Fruit fly (Drosophila melanogaster): ENCODE data around the gene pum.

Gene pum

DNA sequence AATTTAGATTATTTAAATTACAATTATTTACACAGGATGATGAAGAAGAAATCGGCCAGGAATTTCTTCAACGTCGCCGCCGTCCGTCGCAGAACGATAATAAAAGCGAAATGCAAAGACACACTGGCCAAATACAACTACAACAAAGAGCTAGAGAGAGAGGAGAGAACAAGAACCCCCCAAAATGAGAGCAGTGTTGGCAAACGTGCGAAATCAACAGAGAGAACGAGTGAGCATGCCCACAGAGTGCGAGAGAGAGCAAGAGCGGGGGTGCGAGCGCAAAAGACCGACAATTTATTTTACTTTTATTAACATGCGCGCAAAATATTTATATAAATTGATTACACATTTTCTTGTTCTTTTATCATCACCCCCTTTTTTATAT is 607 bp downstream of the pum start (continued):
- TF ChIP-seq Blimp-1 (GFP tag; optimal IDR thresholded peaks at IDR 0.05) (no peak), amos (GFP tag; IDR thresholded peaks at IDR 0.05; ENCODE audit: partially characterized antibody) (no peak), Tbp (GFP tag; optimal IDR thresholded peaks at IDR 0.05) (no peak), tll (GFP tag; optimal IDR thresholded peaks at IDR 0.05) (no peak), CG1024 (GFP tag; IDR thresholded peaks at IDR 0.05) (no peak), B-H1 (GFP tag; IDR thresholded peaks at IDR 0.05) (no peak), Mrtf (GFP tag; IDR thresholded peaks at IDR 0.05) (no peak), CG7372 (GFP tag; IDR thresholded peaks at IDR 0.05) (no peak), Optix (GFP tag; IDR thresholded peaks at IDR 0.05) (no peak), esg (GFP tag; conservative IDR thresholded peaks at IDR 0.05) (no peak), CG5245 (GFP tag; optimal IDR thresholded peaks at IDR 0.05) (no peak), Drgx (GFP tag; IDR thresholded peaks at IDR 0.05) (peak; percentile 50; the same call in 1 of the 2 replicates), org-1 (GFP tag; optimal IDR thresholded peaks at IDR 0.05) (no peak), CG10462 (GFP tag; optimal IDR thresholded peaks at IDR 0.05) (no peak), gem (tag; optimal IDR thresholded peaks at IDR 0.05) (no peak), pzg (GFP tag; optimal IDR thresholded peaks at IDR 0.05) (no peak), CG12299 (tag; optimal IDR thresholded peaks at IDR 0.05) (no peak), usp (GFP tag; optimal IDR thresholded peaks at IDR 0.05) (no peak), CG18619 (GFP tag; optimal IDR thresholded peaks at IDR 0.05) (no peak), stwl (tag; optimal IDR thresholded peaks at IDR 0.05) (peak; percentile 7), CG1792 (GFP tag; optimal IDR thresholded peaks at IDR 0.05) (no peak), CG9215 (GFP tag; IDR thresholded peaks at IDR 0.05) (no peak), knrl (GFP tag; IDR thresholded peaks at IDR 0.05; ENCODE audit: partially characterized antibody) (no peak), CG30020 (tag; optimal IDR thresholded peaks at IDR 0.05) (no peak), lab (GFP tag; optimal IDR thresholded peaks at IDR 0.05) (peak; percentile 60), Xbp1 (GFP tag; optimal IDR thresholded peaks at IDR 0.05) (no peak), HLH54F (GFP tag; optimal IDR thresholded peaks at IDR 0.05) (no peak), Spps (tag; optimal IDR thresholded peaks at IDR 0.05) (no peak), CG3163 (GFP tag; optimal IDR thresholded peaks at IDR 0.05) (no peak), bsh (GFP tag; optimal IDR thresholded peaks at IDR 0.05) (no peak), CG10147 (GFP tag; optimal IDR thresholded peaks at IDR 0.05) (no peak), mirr (GFP tag; optimal IDR thresholded peaks at IDR 0.05) (peak; percentile 34), CG9609 (GFP tag; optimal IDR thresholded peaks at IDR 0.05) (no peak), Hmr (GFP tag; optimal IDR thresholded peaks at IDR 0.05) (peak; percentile 59), klu (GFP tag; IDR thresholded peaks at IDR 0.05) (no peak), Hmx (GFP tag; optimal IDR thresholded peaks at IDR 0.05) (no peak)

DNA sequence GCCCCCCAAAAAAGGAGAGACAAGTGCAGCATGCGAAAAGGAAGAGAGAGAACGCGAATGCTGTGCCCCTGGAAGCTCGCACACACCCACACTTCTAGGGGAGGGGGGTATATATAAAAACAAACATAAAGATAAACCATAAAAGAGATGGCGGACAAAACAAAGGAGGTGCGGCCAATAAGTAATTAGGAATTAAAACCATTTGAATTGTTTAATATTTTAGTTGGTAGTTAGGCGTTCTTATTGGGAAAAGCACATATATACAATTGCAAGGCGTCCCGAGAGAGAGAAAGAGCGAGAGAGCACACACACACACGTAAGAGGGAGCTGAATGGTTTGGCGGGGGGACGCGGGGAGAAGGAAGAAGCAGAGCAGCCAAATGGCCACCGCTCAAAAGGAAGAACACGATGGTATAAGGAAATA is 1.4 kb downstream of the pum start:
- TF ChIP-seq pan (optimal IDR thresholded peaks at IDR 0.05) (no peak), pan (GFP tag; optimal IDR thresholded peaks at IDR 0.05 in 1 of 2, IDR thresholded peaks at IDR 0.05 in 1 of 2) (no peak), sd (tag; optimal IDR thresholded peaks at IDR 0.05) (no peak), CG18262 (tag; optimal IDR thresholded peaks at IDR 0.05) (no peak), CG13123 (GFP tag; optimal IDR thresholded peaks at IDR 0.05) (no peak), Hey (tag; optimal IDR thresholded peaks at IDR 0.05) (no peak), CG1832 (GFP tag; optimal IDR thresholded peaks at IDR 0.05) (peak; percentile 36), Hr39 (optimal IDR thresholded peaks at IDR 0.05) (no peak), Elba2 (GFP tag; optimal IDR thresholded peaks at IDR 0.05) (peak; percentile 71), NC2α (GFP tag; optimal IDR thresholded peaks at IDR 0.05) (no peak), PHDP (tag; optimal IDR thresholded peaks at IDR 0.05) (no peak), CG13894 (tag; optimal IDR thresholded peaks at IDR 0.05) (no peak), tgo (GFP tag; IDR thresholded peaks at IDR 0.05) (no peak), run (tag; optimal IDR thresholded peaks at IDR 0.05) (no peak), CG4730 (GFP tag; IDR thresholded peaks at IDR 0.05) (no peak), yki (optimal IDR thresholded peaks at IDR 0.05) (peak; percentile 15), CG1603 (tag; optimal IDR thresholded peaks at IDR 0.05) (no peak), Deaf1 (tag; optimal IDR thresholded peaks at IDR 0.05) (peak; percentile 36), twi (tag; optimal IDR thresholded peaks at IDR 0.05) (no peak)
